Worm (Caenorhabditis elegans) whole organism, L1 larva: ENCODE data around the gene cal-5.

ENCODE experiments used
- blmp-1 ChIP-seq: fragments of 150-350 bp; optimal IDR thresholded peaks from 2 replicates; lab custom pipeline; 2014; ENCODE audit warnings: missing biosample characterization, missing genetic modification characterization
- dpl-1 ChIP-seq, 3 experiments: fragments of 150-350 bp in 2 of 3; sonication (generic microtip) in 1 of 3; optimal IDR thresholded peaks; 2 replicates each; lab custom pipeline; 2014 to 2017; ENCODE audit warnings: missing biosample characterization in 3 of 3, missing genetic modification characterization in 3 of 3, missing genetic modification reagents in 3 of 3
- egl-27 ChIP-seq, 2 experiments: fragments of 150-350 bp in 1 of 2; sonication (generic microtip); optimal IDR thresholded peaks; 3 replicates each; lab custom pipeline; 2017 to 2018; ENCODE audit warnings: missing biosample characterization in 2 of 2, missing genetic modification characterization in 2 of 2, missing genetic modification reagents in 2 of 2
- elt-2 ChIP-seq: sonication (generic microtip); optimal IDR thresholded peaks from 2 replicates; lab custom pipeline; 2016; ENCODE audit warnings: missing genetic modification characterization, mild to moderate bottlenecking, inconsistent platforms, missing compliant biosample characterization, missing genetic modification reagents
- hpl-2 ChIP-seq: fragments of 150-350 bp; optimal IDR thresholded peaks from 2 replicates; lab custom pipeline; 2014; ENCODE audit warnings: missing biosample characterization, missing genetic modification reagents, missing genetic modification characterization
- lin-13 ChIP-seq: fragments of 150-350 bp; optimal IDR thresholded peaks from 2 replicates; lab custom pipeline; 2014; ENCODE audit warnings: missing biosample characterization, missing genetic modification reagents, missing genetic modification characterization
- lsy-2 ChIP-seq, 2 experiments: fragments of 150-350 bp; optimal IDR thresholded peaks; 2 replicates each; lab custom pipeline; 2014; ENCODE audit warnings: missing biosample characterization in 2 of 2, missing genetic modification characterization in 2 of 2
- nhr-28 ChIP-seq: fragments of 150-350 bp; optimal IDR thresholded peaks from 2 replicates; lab custom pipeline; 2014; ENCODE audit warnings: missing biosample characterization, missing genetic modification characterization
- pag-3 ChIP-seq: sonication (generic microtip); optimal IDR thresholded peaks from 2 replicates; lab custom pipeline; 2017; ENCODE audit warnings: missing genetic modification characterization, mild to moderate bottlenecking, missing compliant biosample characterization, antibody characterized with exemption, borderline replicate concordance; ENCODE audit not compliant: insufficient read depth
- skn-1 ChIP-seq: fragments of 150-350 bp; optimal IDR thresholded peaks from 2 replicates; lab custom pipeline; 2014; ENCODE audit warnings: missing biosample characterization, missing genetic modification characterization
- sox-4 ChIP-seq: sonication (generic microtip); optimal IDR thresholded peaks from 2 replicates; lab custom pipeline; 2016; ENCODE audit warnings: missing genetic modification characterization, missing compliant biosample characterization
- swsn-7 ChIP-seq: sonication (generic microtip); optimal IDR thresholded peaks from 2 replicates; lab custom pipeline; 2016; ENCODE audit warnings: missing genetic modification characterization, missing compliant biosample characterization
- unc-130 ChIP-seq: fragments of 150-350 bp; optimal IDR thresholded peaks from 2 replicates; lab custom pipeline; 2017; ENCODE audit warnings: missing biosample characterization, missing genetic modification characterization, inconsistent platforms
- ztf-11 ChIP-seq, 2 experiments: sonication (generic microtip); optimal IDR thresholded peaks; 2 replicates each; lab custom pipeline; 2016 to 2017; ENCODE audit warnings: missing genetic modification characterization in 2 of 2, missing biosample characterization in 1 of 2, missing compliant biosample characterization in 1 of 2

- TF ChIP-seq swsn-7 (tag; lab: Kevin White, UChicago) (no peak), blmp-1 (no peak), egl-27 (tag; optimal IDR thresholded peaks at IDR 0.05; lab: Kevin White, UChicago) (no peak), dpl-1 (GFP tag; optimal IDR thresholded peaks at IDR 0.05; lab: Kevin White, UChicago) (no peak), unc-130 (tag; lab: Kevin White, UChicago) (no peak), hpl-2 (no peak), sox-4 (tag; lab: Kevin White, UChicago) (no peak), ztf-11 (tag; optimal IDR thresholded peaks at IDR 0.05; lab: Kevin White, UChicago) (no peak), skn-1 (tag; lab: Kevin White, UChicago) (no peak), lsy-2 (tag; optimal IDR thresholded peaks at IDR 0.05; lab: Kevin White, UChicago) (no peak), nhr-28 (tag; lab: Kevin White, UChicago) (no peak), lin-13 (GFP tag; lab: Kevin White, UChicago) (no peak), pag-3 (no peak), elt-2 (tag; lab: Kevin White, UChicago) (no peak)
Observed at ce11 chrX:5066570-5066969, 11.2 kb downstream of the cal-5 start.
